3 worm cellular contexts compared by ENCODE assay signal in the genomic region with DNA sequence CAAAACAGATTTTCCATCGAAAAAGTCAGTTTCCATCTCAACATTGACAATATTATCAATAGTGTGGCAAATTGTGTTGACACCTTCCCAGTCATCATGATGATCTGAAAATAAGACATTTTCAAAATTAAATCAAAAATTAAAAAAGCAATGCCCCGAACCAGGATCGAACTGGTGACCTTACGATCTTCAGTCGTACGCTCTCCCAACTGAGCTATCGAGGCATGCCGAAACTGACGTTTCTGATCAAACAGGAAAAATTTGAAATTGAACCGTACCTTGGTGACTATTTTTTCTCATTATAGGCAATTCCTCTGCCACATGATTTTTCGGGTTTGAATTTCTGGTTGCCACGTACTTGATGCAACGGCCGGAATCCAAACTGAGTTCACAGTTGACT.
TF ChIP-seq lines count a peak whose summit lies in the region.

No protein-coding gene starts in this region.

TF ChIP-seq in whole organism, L3 larva, 47 proteins besides CTCF, POLR2A, EP300 and RAD21:
- TF ChIP-seq elt-2 (tag; optimal IDR thresholded peaks at IDR 0.05; lab: Kevin White, UChicago) (no peak), ama-1 (optimal IDR thresholded peaks at IDR 0.05; lab: Kevin White, UChicago) (peak; percentile 88)

TF ChIP-seq in whole organism, L4 larva, 104 proteins besides CTCF, POLR2A, EP300 and RAD21:
- TF ChIP-seq egl-27 (tag; optimal IDR thresholded peaks at IDR 0.05; lab: Kevin White, UChicago) (no peak), dmd-8 (GFP tag; IDR thresholded peaks at IDR 0.05; lab: Robert Waterston, UW) (0 out of 2 replicates have a peak, but pooled peaks have one; percentile 18), gei-8 (GFP tag; optimal IDR thresholded peaks at IDR 0.05; lab: Kevin White, UChicago) (no peak), dpl-1 (GFP tag; optimal IDR thresholded peaks at IDR 0.05; lab: Kevin White, UChicago) (no peak), F26F4.8 (GFP tag; conservative IDR thresholded peaks at IDR 0.05; lab: Robert Waterston, UW) (0 out of 2 replicates have a peak, but pooled peaks have one; percentile 36), nhr-10 (tag; optimal IDR thresholded peaks at IDR 0.05; lab: Kevin White, UChicago) (no peak), php-3 (GFP tag; IDR thresholded peaks at IDR 0.05; lab: Robert Waterston, UW) (0 out of 2 replicates have a peak, but pooled peaks have one; percentile 8), ceh-32 (tag; optimal IDR thresholded peaks at IDR 0.05; lab: Kevin White, UChicago; ENCODE audit: poor library complexity) (no peak), zfp-2 (tag; optimal IDR thresholded peaks at IDR 0.05; lab: Kevin White, UChicago) (no peak), zag-1 (tag; optimal IDR thresholded peaks at IDR 0.05; lab: Kevin White, UChicago) (no peak), Y48G9A.11 (GFP tag; IDR thresholded peaks at IDR 0.05; lab: Robert Waterston, UW) (peak; percentile 41; the same call in 1 of the 2 replicates), unc-39 (tag; optimal IDR thresholded peaks at IDR 0.05; lab: Kevin White, UChicago) (no peak), lim-7 (GFP tag; IDR thresholded peaks at IDR 0.05; lab: Robert Waterston, UW) (peak; percentile 76), arid-1 (GFP tag; conservative IDR thresholded peaks at IDR 0.05; lab: Robert Waterston, UW) (peak; percentile 42; the same call in 1 of the 2 replicates), vab-7 (GFP tag; IDR thresholded peaks at IDR 0.05; lab: Robert Waterston, UW) (0 out of 2 replicates have a peak, but pooled peaks have one; percentile 51), daf-8 (GFP tag; IDR thresholded peaks at IDR 0.05; lab: Robert Waterston, UW) (no peak), tra-1 (GFP tag; IDR thresholded peaks at IDR 0.05; lab: Robert Waterston, UW) (0 out of 2 replicates have a peak, but pooled peaks have one; percentile 31), lin-38 (GFP tag; IDR thresholded peaks at IDR 0.05; lab: Robert Waterston, UW) (peak; percentile 44), spr-3 (GFP tag; optimal IDR thresholded peaks at IDR 0.05; lab: Kevin White, UChicago) (no peak), mes-2 (tag; optimal IDR thresholded peaks at IDR 0.05; lab: Kevin White, UChicago; ENCODE audit: poor library complexity, severe bottlenecking) (no peak), D1046.2 (GFP tag; IDR thresholded peaks at IDR 0.05; lab: Robert Waterston, UW) (no peak), T26A8.4 (GFP tag; IDR thresholded peaks at IDR 0.05; lab: Robert Waterston, UW) (peak; percentile 35; the same call in 1 of the 2 replicates), nhr-11 (tag; optimal IDR thresholded peaks at IDR 0.05; lab: Kevin White, UChicago) (no peak), ZK546.5 (tag; optimal IDR thresholded peaks at IDR 0.05; lab: Kevin White, UChicago) (no peak), ztf-7 (tag; optimal IDR thresholded peaks at IDR 0.05; lab: Kevin White, UChicago) (no peak), ceh-62 (tag; optimal IDR thresholded peaks at IDR 0.05; lab: Kevin White, UChicago) (no peak), aha-1 (tag; lab: Kevin White, UChicago) (no peak), ama-1 (optimal IDR thresholded peaks at IDR 0.05; lab: Kevin White, UChicago) (peak; percentile 77), Y105C5A.15 (GFP tag; IDR thresholded peaks at IDR 0.05; lab: Robert Waterston, UW) (no peak), set-16 (GFP tag; IDR thresholded peaks at IDR 0.05; lab: Robert Waterston, UW) (no peak), madf-5 (GFP tag; IDR thresholded peaks at IDR 0.05; lab: Robert Waterston, UW) (no peak), mdt-29 (GFP tag; IDR thresholded peaks at IDR 0.05; lab: Robert Waterston, UW) (peak; percentile 21; the same call in 1 of the 2 replicates), daf-19 (GFP tag; conservative IDR thresholded peaks at IDR 0.05; lab: Robert Waterston, UW) (no peak)

TF ChIP-seq in whole organism, young adult, 124 proteins besides CTCF, POLR2A, EP300 and RAD21 (continues in another document):
- TF ChIP-seq mxl-1 (tag; optimal IDR thresholded peaks at IDR 0.05; lab: Kevin White, UChicago) (no peak), ztf-3 (GFP tag; optimal IDR thresholded peaks at IDR 0.05; lab: Kevin White, UChicago) (no peak), fkh-3 (tag; optimal IDR thresholded peaks at IDR 0.05; lab: Kevin White, UChicago) (no peak), nfyb-1 (GFP tag; IDR thresholded peaks at IDR 0.05; lab: Robert Waterston, UW) (peak; percentile 60; the same call in 1 of the 2 replicates), nhr-120 (GFP tag; IDR thresholded peaks at IDR 0.05; lab: Robert Waterston, UW) (no peak), ZK185.1 (tag; optimal IDR thresholded peaks at IDR 0.05; lab: Kevin White, UChicago; ENCODE audit: poor library complexity, severe bottlenecking) (no peak), tbx-9 (tag; optimal IDR thresholded peaks at IDR 0.05; lab: Kevin White, UChicago; ENCODE audit: borderline replicate concordance) (no peak), rec-8 (tag; optimal IDR thresholded peaks at IDR 0.05; lab: Kevin White, UChicago) (peak in 1 of 2 experiments; percentile 25), nhr-80 (tag; optimal IDR thresholded peaks at IDR 0.05; lab: Kevin White, UChicago) (no peak), bed-2 (GFP tag; IDR thresholded peaks at IDR 0.05; lab: Robert Waterston, UW) (no peak), attf-6 (GFP tag; IDR thresholded peaks at IDR 0.05; lab: Robert Waterston, UW) (no peak), zfh-2 (GFP tag; conservative IDR thresholded peaks at IDR 0.05; lab: Robert Waterston, UW) (no peak), zim-3 (tag; optimal IDR thresholded peaks at IDR 0.05; lab: Kevin White, UChicago) (no peak), bed-1 (GFP tag; IDR thresholded peaks at IDR 0.05; lab: Robert Waterston, UW) (no peak), F33H1.4 (GFP tag; IDR thresholded peaks at IDR 0.05; lab: Robert Waterston, UW) (no peak), rcor-1 (GFP tag; IDR thresholded peaks at IDR 0.05; lab: Robert Waterston, UW) (no peak), die-1 (tag; optimal IDR thresholded peaks at IDR 0.05; lab: Kevin White, UChicago) (peak; percentile 25), snpc-1.1 (tag; optimal IDR thresholded peaks at IDR 0.05; lab: Kevin White, UChicago; ENCODE audit: insufficient read depth) (no peak), him-1 (tag; optimal IDR thresholded peaks at IDR 0.05; lab: Kevin White, UChicago) (peak; percentile 39), B0261.1 (tag; optimal IDR thresholded peaks at IDR 0.05; lab: Kevin White, UChicago) (peak; percentile 50), lir-1 (GFP tag; conservative IDR thresholded peaks at IDR 0.05; lab: Robert Waterston, UW) (no peak), nfya-1 (tag; optimal IDR thresholded peaks at IDR 0.05; lab: Kevin White, UChicago; ENCODE audit: borderline replicate concordance, insufficient read depth) (no peak), madf-8 (GFP tag; conservative IDR thresholded peaks at IDR 0.05; lab: Robert Waterston, UW) (no peak), pha-4 (tag; optimal IDR thresholded peaks at IDR 0.05; lab: Kevin White, UChicago) (no peak), athp-1 (tag; optimal IDR thresholded peaks at IDR 0.05; lab: Kevin White, UChicago) (no peak), madf-3 (GFP tag; IDR thresholded peaks at IDR 0.05; lab: Robert Waterston, UW) (no peak), somi-1 (GFP tag; optimal IDR thresholded peaks at IDR 0.05; lab: Kevin White, UChicago) (no peak), nhr-27 (tag; optimal IDR thresholded peaks at IDR 0.05; lab: Kevin White, UChicago) (no peak), ceh-79 (tag; optimal IDR thresholded peaks at IDR 0.05; lab: Kevin White, UChicago) (no peak), tlf-1 (GFP tag; optimal IDR thresholded peaks at IDR 0.05; lab: Kevin White, UChicago) (no peak), hsf-1 (GFP tag; IDR thresholded peaks at IDR 0.05; lab: Robert Waterston, UW) (no peak), lin-26 (GFP tag; IDR thresholded peaks at IDR 0.05; lab: Robert Waterston, UW) (peak; percentile 57; the same call in 1 of the 2 replicates), dox-1 (GFP tag; IDR thresholded peaks at IDR 0.05; lab: Robert Waterston, UW) (no peak), ztf-22 (GFP tag; optimal IDR thresholded peaks at IDR 0.05; lab: Kevin White, UChicago) (no peak), dpl-1 (GFP tag; optimal IDR thresholded peaks at IDR 0.05; lab: Kevin White, UChicago) (no peak), repo-1 (tag; optimal IDR thresholded peaks at IDR 0.05; lab: Kevin White, UChicago) (no peak), Y53G8AR.9 (GFP tag; conservative IDR thresholded peaks at IDR 0.05; lab: Robert Waterston, UW) (no peak), hrde-1 (tag; optimal IDR thresholded peaks at IDR 0.05; lab: Kevin White, UChicago; ENCODE audit: borderline replicate concordance) (no peak), Y56A3A.18 (GFP tag; IDR thresholded peaks at IDR 0.05; lab: Robert Waterston, UW) (no peak), aptf-3 (GFP tag; IDR thresholded peaks at IDR 0.05; lab: Robert Waterston, UW) (no peak), efl-1 (GFP tag; optimal IDR thresholded peaks at IDR 0.05; lab: Kevin White, UChicago) (no peak), ztf-25 (GFP tag; IDR thresholded peaks at IDR 0.05; lab: Robert Waterston, UW) (no peak), F22D6.2 (tag; optimal IDR thresholded peaks at IDR 0.05; lab: Kevin White, UChicago) (no peak), K12H6.12 (tag; optimal IDR thresholded peaks at IDR 0.05; lab: Kevin White, UChicago) (no peak), egrh-3 (GFP tag; IDR thresholded peaks at IDR 0.05; lab: Robert Waterston, UW) (no peak), tbp1 (GFP tag; optimal IDR thresholded peaks at IDR 0.05; lab: Kevin White, UChicago) (peak; percentile 88), ets-4 (GFP tag; optimal IDR thresholded peaks at IDR 0.05; lab: Kevin White, UChicago) (no peak), mes-4 (tag; optimal IDR thresholded peaks at IDR 0.05; lab: Kevin White, UChicago) (no peak), snpc-3.4 (tag; optimal IDR thresholded peaks at IDR 0.05; lab: Kevin White, UChicago) (peak; percentile 17), F52B5.7 (tag; optimal IDR thresholded peaks at IDR 0.05; lab: Kevin White, UChicago) (no peak), sea-2 (GFP tag; IDR thresholded peaks at IDR 0.05; lab: Robert Waterston, UW) (no peak), snpc-4 (GFP tag; optimal IDR thresholded peaks at IDR 0.05; lab: Kevin White, UChicago) (no peak), snpc-4 (tag; optimal IDR thresholded peaks at IDR 0.05; lab: Kevin White, UChicago) (no peak), rpc-1 (optimal IDR thresholded peaks at IDR 0.05; lab: Kevin White, UChicago) (peak; percentile 52), rpc-1 (tag; optimal IDR thresholded peaks at IDR 0.05; lab: Kevin White, UChicago) (peak; percentile 76), ekl-4 (GFP tag; IDR thresholded peaks at IDR 0.05; lab: Robert Waterston, UW) (no peak), F10E7.11 (tag; optimal IDR thresholded peaks at IDR 0.05; lab: Kevin White, UChicago) (no peak)
